Worm (Caenorhabditis elegans) whole organism, midembryonic: Measurements from ENCODE around the gene F43C1.5.

Source experiments
- cog-1 ChIP-seq: sonication (generic microtip); optimal IDR thresholded peaks from 2 replicates; lab custom pipeline; 2016; ENCODE audit warnings: missing genetic modification characterization, missing compliant biosample characterization
- klf-2 ChIP-seq: fragments of 200-800 bp; sonication (Bioruptor generic); conservative IDR thresholded peaks from 2 replicates; pipeline ENCODE4 v1.3.6; 2022; ENCODE audit warnings: missing genetic modification reagents, missing genetic modification characterization, missing compliant biosample characterization
- med-1 ChIP-seq: sonication (generic microtip); optimal IDR thresholded peaks from 2 replicates; lab custom pipeline; 2017; ENCODE audit warnings: missing genetic modification characterization, mild to moderate bottlenecking, missing compliant biosample characterization, antibody characterized with exemption, missing genetic modification reagents; ENCODE audit not compliant: insufficient read depth
- ref-1 ChIP-seq: fragments of 200-800 bp; sonication (Bioruptor generic); conservative IDR thresholded peaks from 2 replicates; pipeline ENCODE4 v1.3.6; 2022; ENCODE audit warnings: missing genetic modification reagents, missing genetic modification characterization, missing compliant biosample characterization
- ztf-23 ChIP-seq: fragments of 200-800 bp; sonication (Bioruptor generic); IDR thresholded peaks from 2 replicates; pipeline ENCODE4 v1.3.6; 2022; ENCODE audit warnings: missing genetic modification reagents, missing genetic modification characterization, missing compliant biosample characterization
- ztf-29 ChIP-seq: fragments of 200-800 bp; sonication (Bioruptor generic); IDR thresholded peaks from 2 replicates; pipeline ENCODE4 v1.3.6; 2022; ENCODE audit warnings: missing genetic modification reagents, missing genetic modification characterization, missing compliant biosample characterization

- TF ChIP-seq cog-1 (tag; lab: Kevin White, UChicago) (no peak), ztf-23 (GFP tag; lab: Robert Waterston, UW) (no peak), ref-1 (GFP tag; lab: Robert Waterston, UW) (no peak), med-1 (no peak), ztf-29 (no peak), klf-2 (no peak)
Observed at ce11 chrIII:4221527-4221926, 7.4 kb upstream of the F43C1.5 start.
